Fruit fly (Drosophila melanogaster) whole organism, embryonic: ENCODE measurements around the gene ph-p.
A peak's percentile ranks its signal among the peaks of the same experiment; 100 is the strongest.

Source experiments
- Antp ChIP-seq: fragments of 200-800 bp; sonication (Bioruptor generic); optimal IDR thresholded peaks from 3 replicates; lab custom pipeline; 2016; ENCODE audit warnings: missing biosample characterization, missing genetic modification characterization
- Awh ChIP-seq: fragments of 200-800 bp; sonication (Bioruptor generic); IDR thresholded peaks from 2 replicates; pipeline ENCODE4, ENCODE4 v1.3.6; 2022; ENCODE audit warnings: missing biosample characterization, missing genetic modification characterization
- CG10209 ChIP-seq: fragments of 200-800 bp; sonication (Bioruptor generic); optimal IDR thresholded peaks from 3 replicates; lab custom pipeline; 2017; ENCODE audit warnings: missing biosample characterization, mild to moderate bottlenecking, missing genetic modification characterization, missing genetic modification reagents
- CG13123 ChIP-seq: fragments of 200-800 bp; sonication (Bioruptor generic); optimal IDR thresholded peaks from 2 replicates; lab custom pipeline; 2016; ENCODE audit warnings: missing biosample characterization, missing genetic modification characterization
- CG14050 ChIP-seq: fragments of 200-800 bp; sonication (Bioruptor generic); IDR thresholded peaks from 3 replicates; pipeline ENCODE4 v1.3.6; 2022; ENCODE audit warnings: missing biosample characterization, missing genetic modification characterization
- CG14667 ChIP-seq: fragments of 200-800 bp; sonication (Bioruptor generic); IDR thresholded peaks from 2 replicates; pipeline ENCODE4 v1.3.6; 2022; ENCODE audit warnings: missing biosample characterization, missing genetic modification characterization
- CG15073 ChIP-seq: fragments of 200-800 bp; sonication (Bioruptor generic); optimal IDR thresholded peaks from 2 replicates; lab custom pipeline; 2016; ENCODE audit warnings: missing biosample characterization, missing genetic modification characterization
- CG15479 ChIP-seq: fragments of 200-800 bp; sonication (Bioruptor generic); optimal IDR thresholded peaks from 3 replicates; lab custom pipeline; 2019; ENCODE audit warnings: missing biosample characterization, mild to moderate bottlenecking, missing genetic modification characterization, moderate library complexity
- CG17361 ChIP-seq: fragments of 200-800 bp; sonication (Bioruptor generic); IDR thresholded peaks from 3 replicates; pipeline ENCODE4 v1.3.6; 2022; ENCODE audit warnings: missing biosample characterization, missing genetic modification characterization
- CG2120 ChIP-seq: fragments of 200-800 bp; sonication (Bioruptor generic); optimal IDR thresholded peaks from 3 replicates; lab custom pipeline; 2016; ENCODE audit warnings: missing biosample characterization, missing genetic modification characterization
- CG2129 ChIP-seq: fragments of 200-800 bp; sonication (Bioruptor generic); IDR thresholded peaks from 2 replicates; pipeline ENCODE4 v1.3.6; 2022; ENCODE audit warnings: missing biosample characterization, missing genetic modification characterization; ENCODE audit not compliant: partially characterized antibody
- CG3065 ChIP-seq: fragments of 200-800 bp; sonication (Bioruptor generic); optimal IDR thresholded peaks from 2 replicates; lab custom pipeline; 2016; ENCODE audit warnings: missing biosample characterization, missing genetic modification characterization
- CG32532 ChIP-seq: fragments of 200-800 bp; sonication (Bioruptor generic); IDR thresholded peaks from 2 replicates; pipeline ENCODE4 v1.3.6; 2022; ENCODE audit warnings: missing biosample characterization, missing genetic modification characterization
- CG3726 ChIP-seq: fragments of 200-800 bp; sonication (Bioruptor generic); IDR thresholded peaks from 3 replicates; pipeline ENCODE4, ENCODE4 v1.3.6; 2022; ENCODE audit warnings: missing biosample characterization, missing genetic modification characterization
- CG4617 ChIP-seq: fragments of 200-800 bp; sonication (Bioruptor generic); optimal IDR thresholded peaks from 3 replicates; lab custom pipeline; 2016; ENCODE audit warnings: missing biosample characterization, missing genetic modification characterization, borderline replicate concordance
- CG4707 ChIP-seq: fragments of 200-800 bp; sonication (Bioruptor generic); optimal IDR thresholded peaks from 2 replicates; lab custom pipeline; 2018; ENCODE audit warnings: missing biosample characterization, mild to moderate bottlenecking, missing genetic modification characterization, moderate library complexity
- CG5245 ChIP-seq: fragments of 200-800 bp; sonication (Bioruptor generic); optimal IDR thresholded peaks from 3 replicates; lab custom pipeline; 2016; ENCODE audit warnings: missing biosample characterization, missing genetic modification characterization
- CG7963 ChIP-seq: fragments of 200-800 bp; sonication (Bioruptor generic); IDR thresholded peaks from 3 replicates; pipeline ENCODE4 v1.3.6; 2022; ENCODE audit warnings: missing biosample characterization, missing genetic modification characterization; ENCODE audit not compliant: partially characterized antibody
- CG8089 ChIP-seq: fragments of 200-800 bp; sonication (Bioruptor generic); optimal IDR thresholded peaks from 3 replicates; lab custom pipeline; 2016; ENCODE audit warnings: missing biosample characterization, missing genetic modification characterization
- CG9727 ChIP-seq: fragments of 200-800 bp; sonication (Bioruptor generic); optimal IDR thresholded peaks from 3 replicates; lab custom pipeline; 2017; ENCODE audit warnings: missing biosample characterization, mild to moderate bottlenecking, missing genetic modification characterization
- CoRest ChIP-seq: fragments of 200-800 bp; sonication (Bioruptor generic); optimal IDR thresholded peaks from 3 replicates; lab custom pipeline; 2018; ENCODE audit warnings: missing biosample characterization, mild to moderate bottlenecking, missing genetic modification characterization, moderate library complexity
- Dad ChIP-seq: fragments of 200-800 bp; sonication (Bioruptor generic); optimal IDR thresholded peaks from 3 replicates; lab custom pipeline; 2016; ENCODE audit warnings: missing biosample characterization, missing genetic modification characterization
- Ets65A ChIP-seq: fragments of 200-800 bp; sonication (Bioruptor generic); peaks from one replicate; lab custom pipeline; 2016; ENCODE audit warnings: missing biosample characterization, missing genetic modification characterization
- Fer1 ChIP-seq: fragments of 200-800 bp; sonication (Bioruptor generic); optimal IDR thresholded peaks from 2 replicates; lab custom pipeline; 2017; ENCODE audit warnings: missing biosample characterization, mild to moderate bottlenecking, missing genetic modification characterization
- HHEX ChIP-seq: fragments of 200-800 bp; sonication (Bioruptor generic); optimal IDR thresholded peaks from 3 replicates; lab custom pipeline; 2017; ENCODE audit warnings: missing biosample characterization, mild to moderate bottlenecking, missing genetic modification characterization, missing genetic modification reagents
- Hmx ChIP-seq: fragments of 200-800 bp; sonication (Bioruptor generic); optimal IDR thresholded peaks from 2 replicates; lab custom pipeline; 2016; ENCODE audit warnings: missing biosample characterization, missing genetic modification characterization
- Hr3 ChIP-seq: fragments of 200-800 bp; sonication (Bioruptor generic); optimal IDR thresholded peaks from 3 replicates; lab custom pipeline; 2016; ENCODE audit warnings: missing biosample characterization, missing genetic modification characterization
- Kr ChIP-seq: fragments of 200-800 bp; sonication (Bioruptor generic); optimal IDR thresholded peaks from 2 replicates; lab custom pipeline; 2017; ENCODE audit warnings: missing biosample characterization, mild to moderate bottlenecking, missing genetic modification characterization
- Lhr ChIP-seq: fragments of 200-800 bp; sonication (Bioruptor generic); optimal IDR thresholded peaks from 3 replicates; lab custom pipeline; 2017; ENCODE audit warnings: mild to moderate bottlenecking, missing biosample characterization, missing genetic modification reagents, missing genetic modification characterization
- MESR4 ChIP-seq: fragments of 200-800 bp; sonication (Bioruptor generic); optimal IDR thresholded peaks from 2 replicates; lab custom pipeline; 2018; ENCODE audit warnings: missing biosample characterization, mild to moderate bottlenecking, missing genetic modification characterization, moderate library complexity
- Med ChIP-seq: fragments of 200-800 bp; sonication (Bioruptor generic); peaks from one replicate; lab custom pipeline; 2016; ENCODE audit warnings: missing biosample characterization, missing genetic modification characterization, mild to moderate bottlenecking, inconsistent platforms, moderate library complexity
- Oli ChIP-seq: fragments of 200-800 bp; sonication (Bioruptor generic); optimal IDR thresholded peaks from 2 replicates; lab custom pipeline; 2018; ENCODE audit warnings: missing biosample characterization, mild to moderate bottlenecking, missing genetic modification characterization, moderate library complexity
- Rx ChIP-seq: fragments of 200-800 bp; sonication (Bioruptor generic); IDR thresholded peaks from 2 replicates; pipeline ENCODE4 v1.3.6; 2022; ENCODE audit warnings: missing biosample characterization, missing genetic modification characterization
- Side ChIP-seq: fragments of 200-800 bp; sonication (Bioruptor generic); optimal IDR thresholded peaks from 2 replicates; lab custom pipeline; 2016; ENCODE audit warnings: missing biosample characterization, missing genetic modification characterization
- corto ChIP-seq: fragments of 200-800 bp; sonication (Bioruptor generic); optimal IDR thresholded peaks from 2 replicates; lab custom pipeline; 2016; ENCODE audit warnings: missing biosample characterization, mild to moderate bottlenecking, missing genetic modification characterization, moderate library complexity
- croc ChIP-seq: fragments of 200-800 bp; sonication (Bioruptor generic); conservative IDR thresholded peaks from 3 replicates; pipeline ENCODE4 v1.3.6; 2022; ENCODE audit warnings: missing biosample characterization, missing genetic modification characterization
- gem ChIP-seq: fragments of 200-800 bp; sonication (Bioruptor generic); optimal IDR thresholded peaks from 2 replicates; lab custom pipeline; 2019; ENCODE audit warnings: missing biosample characterization, mild to moderate bottlenecking, missing genetic modification characterization, moderate library complexity
- inv ChIP-seq: fragments of 200-800 bp; sonication (Bioruptor generic); IDR thresholded peaks from 2 replicates; pipeline ENCODE4 v1.3.6; 2022; ENCODE audit warnings: missing biosample characterization, missing genetic modification characterization; ENCODE audit not compliant: partially characterized antibody
- lmd ChIP-seq: fragments of 200-800 bp; sonication (Bioruptor generic); IDR thresholded peaks from 2 replicates; pipeline ENCODE4 v1.3.6; 2022; ENCODE audit warnings: missing biosample characterization, missing genetic modification characterization
- lov ChIP-seq, 2 experiments: fragments of 200-800 bp in 1 of 2; fragments of >200 bp in 1 of 2; sonication (Bioruptor generic) in 1 of 2; IDR thresholded peaks in 1 of 2; optimal IDR thresholded peaks in 1 of 2; 2 replicates in 1 of 2; 3 replicates in 1 of 2; pipeline versions ENCODE4 v1.3.6 to Lab custom; 2017 to 2022; ENCODE audit warnings: missing biosample characterization in 1 of 2, missing genetic modification characterization in 1 of 2
- luna ChIP-seq: fragments of 200-800 bp; sonication (Bioruptor generic); optimal IDR thresholded peaks from 2 replicates; lab custom pipeline; 2016; ENCODE audit warnings: missing biosample characterization, missing genetic modification characterization
- odd ChIP-seq: fragments of 200-800 bp; sonication (Bioruptor generic); optimal IDR thresholded peaks from 2 replicates; lab custom pipeline; 2017; ENCODE audit warnings: missing biosample characterization, mild to moderate bottlenecking, missing genetic modification characterization
- pfk ChIP-seq: fragments of 200-800 bp; sonication (Bioruptor generic); optimal IDR thresholded peaks from 2 replicates; lab custom pipeline; 2018; ENCODE audit warnings: missing biosample characterization, mild to moderate bottlenecking, missing genetic modification characterization, moderate library complexity
- pita ChIP-seq: fragments of 200-800 bp; sonication (Bioruptor generic); optimal IDR thresholded peaks from 2 replicates; lab custom pipeline; 2017; ENCODE audit warnings: missing biosample characterization, mild to moderate bottlenecking, missing genetic modification characterization
- ro ChIP-seq: fragments of 200-800 bp; sonication (Bioruptor generic); IDR thresholded peaks from 2 replicates; pipeline ENCODE4 v1.3.6; 2022; ENCODE audit warnings: missing biosample characterization, missing genetic modification characterization
- run ChIP-seq: fragments of 200-800 bp; sonication (Bioruptor generic); optimal IDR thresholded peaks from 3 replicates; lab custom pipeline; 2018; ENCODE audit warnings: missing biosample characterization, mild to moderate bottlenecking, missing genetic modification characterization
- tin ChIP-seq: fragments of 200-800 bp; sonication (Bioruptor generic); optimal IDR thresholded peaks from 3 replicates; lab custom pipeline; 2016; ENCODE audit warnings: missing biosample characterization, missing genetic modification characterization
- tup ChIP-seq: fragments of 200-800 bp; sonication (Bioruptor generic); optimal IDR thresholded peaks from 2 replicates; lab custom pipeline; 2016; ENCODE audit warnings: missing biosample characterization, mild to moderate bottlenecking, missing genetic modification characterization, moderate library complexity
- yki ChIP-seq: fragments of >200 bp; optimal IDR thresholded peaks from 3 replicates; lab custom pipeline; 2018
- zfh1 ChIP-seq: fragments of 200-800 bp; sonication (Bioruptor generic); IDR thresholded peaks from 3 replicates; pipeline ENCODE4 v1.3.6; 2022; ENCODE audit warnings: missing biosample characterization, missing genetic modification characterization

Gene ph-p

DNA sequence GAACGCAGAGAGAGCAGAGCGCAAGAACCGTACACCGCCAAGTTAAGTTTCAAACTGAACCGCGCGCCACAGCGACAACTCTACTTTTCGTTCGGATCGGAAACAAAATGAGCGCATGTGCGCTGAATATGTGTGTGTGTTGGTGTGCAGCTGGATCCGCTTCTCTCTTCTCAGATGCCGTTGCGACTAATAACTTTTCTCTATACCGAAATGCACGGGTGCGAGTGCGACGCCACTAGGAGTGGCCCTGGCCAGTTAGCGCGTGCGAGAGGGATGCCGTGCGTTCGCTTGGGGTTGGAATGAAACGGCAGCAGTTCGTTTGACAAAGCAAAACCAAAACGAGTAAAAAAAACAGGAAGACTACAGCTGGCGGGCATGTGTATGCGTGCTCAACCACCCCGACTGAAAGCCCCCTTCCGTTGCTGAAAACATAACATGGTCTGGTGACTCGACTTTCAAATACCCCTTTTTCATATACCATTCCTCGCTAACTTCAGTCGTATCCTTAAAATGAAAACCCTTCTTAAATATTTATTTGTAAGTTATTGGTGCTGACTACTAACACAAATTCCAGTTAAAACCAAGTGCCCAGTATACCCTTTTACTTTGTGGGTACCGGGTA lies 1.2 kb downstream of the ph-p start (continued):
- no peak for TF ChIP-seq CG2129
- peak; percentile 100 for TF ChIP-seq Rx (GFP tag; lab: Robert Waterston, UW)
- peak; percentile 100 for TF ChIP-seq Fer1 (GFP tag; lab: Kevin White, UChicago)
- TF ChIP-seq Oli, result peak; percentile 100
- peak; percentile 100 for TF ChIP-seq gem (tag; lab: Kevin White, UChicago)
- TF ChIP-seq CG17361 (GFP tag; lab: Robert Waterston, UW), result peak; percentile 95
- peak; percentile 100 for TF ChIP-seq Dad (GFP tag; lab: Kevin White, UChicago)
- TF ChIP-seq CG9727 (GFP tag; lab: Kevin White, UChicago), result peak; percentile 100
- no peak for TF ChIP-seq pita
- TF ChIP-seq Hmx (GFP tag; lab: Kevin White, UChicago), result peak; percentile 98
- TF ChIP-seq ro (GFP tag; lab: Robert Waterston, UW), result peak; percentile 100
- TF ChIP-seq HHEX (GFP tag; lab: Kevin White, UChicago), result peak; percentile 100
- peak; percentile 100 for TF ChIP-seq CG5245
- peak; percentile 100 for TF ChIP-seq Awh (GFP tag; lab: Robert Waterston, UW)
- TF ChIP-seq odd, result peak; percentile 99
- peak; percentile 100 for TF ChIP-seq croc
- TF ChIP-seq CG2120 (GFP tag; lab: Kevin White, UChicago), result peak; percentile 100
- peak; percentile 100 for TF ChIP-seq CG3065 (GFP tag; lab: Kevin White, UChicago)
- peak; percentile 96 for TF ChIP-seq MESR4 (GFP tag; lab: Kevin White, UChicago)
- TF ChIP-seq CG32532, result peak; percentile 100
- no peak for TF ChIP-seq CG7963 (GFP tag; lab: Robert Waterston, UW)
- peak; percentile 100 for TF ChIP-seq Med (GFP tag; lab: Kevin White, UChicago)
- TF ChIP-seq CoRest (tag; lab: Kevin White, UChicago), result peak; percentile 100
- peak; percentile 100 for TF ChIP-seq CG4617
- TF ChIP-seq lov (optimal IDR thresholded peaks at IDR 0.05; lab: Kevin White, UChicago), result no peak
- TF ChIP-seq lov (GFP tag; IDR thresholded peaks at IDR 0.05; lab: Robert Waterston, UW), result peak; percentile 100
- peak; percentile 100 for TF ChIP-seq CG8089
- peak; percentile 100 for TF ChIP-seq CG3726 (GFP tag; lab: Robert Waterston, UW)
- TF ChIP-seq luna (GFP tag; lab: Kevin White, UChicago), result peak; percentile 99
- peak; percentile 100 for TF ChIP-seq tup
- TF ChIP-seq CG14667 (GFP tag; lab: Robert Waterston, UW), result peak; percentile 100
- peak; percentile 100 for TF ChIP-seq tin (GFP tag; lab: Kevin White, UChicago)
- peak; percentile 100 for TF ChIP-seq CG14050
- peak; percentile 100 for TF ChIP-seq lmd (GFP tag; lab: Robert Waterston, UW)
- TF ChIP-seq CG10209 (GFP tag; lab: Kevin White, UChicago), result peak; percentile 100
- no peak for TF ChIP-seq inv (GFP tag; lab: Robert Waterston, UW)
- peak; percentile 99 for TF ChIP-seq Kr (GFP tag; lab: Kevin White, UChicago)
- TF ChIP-seq Ets65A (GFP tag; lab: Kevin White, UChicago), result peak; percentile 100
- peak; percentile 82 for TF ChIP-seq pfk
- TF ChIP-seq yki (lab: Kevin White, UChicago), result peak; percentile 29
- TF ChIP-seq Antp, result peak; percentile 100
- peak; percentile 95 for TF ChIP-seq CG15073
- TF ChIP-seq run (tag; lab: Kevin White, UChicago), result peak; percentile 99
- TF ChIP-seq Hr3 (GFP tag; lab: Kevin White, UChicago), result peak; percentile 100
- peak; percentile 99 for TF ChIP-seq CG4707
- peak; percentile 100 for TF ChIP-seq Side (GFP tag; lab: Kevin White, UChicago)
- peak; percentile 99 for TF ChIP-seq corto (GFP tag; lab: Kevin White, UChicago)
- TF ChIP-seq zfh1, result peak; percentile 100
- TF ChIP-seq Lhr (GFP tag; lab: Kevin White, UChicago), result peak; percentile 99
- TF ChIP-seq CG15479 (GFP tag; lab: Kevin White, UChicago), result peak; percentile 79
- peak; percentile 99 for TF ChIP-seq CG13123 (GFP tag; lab: Kevin White, UChicago)
